Worm (Caenorhabditis elegans): ENCODE measurements around the gene C06A8.8.

C06A8.8 gene

DNA sequence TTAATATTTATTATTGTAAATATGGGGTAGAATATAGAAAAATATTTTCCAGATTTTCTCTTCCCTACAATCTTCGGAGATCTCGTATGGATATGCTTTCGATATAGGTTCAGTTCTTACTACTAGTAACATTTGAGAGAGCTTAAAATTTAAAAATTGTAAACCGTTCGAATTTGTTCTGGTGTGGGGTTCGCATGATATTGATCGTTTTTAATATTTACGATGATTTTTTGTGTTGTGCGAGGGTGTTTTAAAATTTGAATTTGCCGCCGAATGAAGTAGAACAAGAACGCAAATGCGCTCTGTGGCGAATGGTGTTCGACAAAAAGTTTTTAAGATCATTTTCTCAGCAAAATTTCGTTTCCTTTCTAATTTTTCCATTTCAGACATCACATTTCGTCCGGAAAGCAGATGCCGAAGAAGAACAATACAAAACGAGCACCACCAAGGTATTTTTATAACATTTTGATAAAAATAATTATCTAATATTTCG, 11.7 kb upstream of the C06A8.8 start, which contains the start of gene skr-17:
Gene skr-17, plus strand, starts transcription at position 51 of the 493 bp plus-strand sequence.
- TF ChIP-seq nhr-76 (tag; optimal IDR thresholded peaks at IDR 0.05): no peak
- no peak for TF ChIP-seq elt-2 (tag; optimal IDR thresholded peaks at IDR 0.05)
- TF ChIP-seq ama-1 (optimal IDR thresholded peaks at IDR 0.05): no peak
- no peak for TF ChIP-seq lin-15B (tag; optimal IDR thresholded peaks at IDR 0.05)
- TF ChIP-seq nhr-23 (tag; optimal IDR thresholded peaks at IDR 0.05): no peak
- TF ChIP-seq nhr-28 (tag; optimal IDR thresholded peaks at IDR 0.05): no peak
- no peak for TF ChIP-seq hmg-11 (tag; optimal IDR thresholded peaks at IDR 0.05)
- no peak for TF ChIP-seq sea-2 (GFP tag; optimal IDR thresholded peaks at IDR 0.05)
- TF ChIP-seq egl-5 (tag; optimal IDR thresholded peaks at IDR 0.05): no peak
- no peak for TF ChIP-seq lin-39 (tag; optimal IDR thresholded peaks at IDR 0.05)
- TF ChIP-seq nhr-25 (tag; optimal IDR thresholded peaks at IDR 0.05): no peak
- TF ChIP-seq pha-4 (tag; optimal IDR thresholded peaks at IDR 0.05): no peak
- no peak for TF ChIP-seq snpc-4 (tag; optimal IDR thresholded peaks at IDR 0.05)

DNA sequence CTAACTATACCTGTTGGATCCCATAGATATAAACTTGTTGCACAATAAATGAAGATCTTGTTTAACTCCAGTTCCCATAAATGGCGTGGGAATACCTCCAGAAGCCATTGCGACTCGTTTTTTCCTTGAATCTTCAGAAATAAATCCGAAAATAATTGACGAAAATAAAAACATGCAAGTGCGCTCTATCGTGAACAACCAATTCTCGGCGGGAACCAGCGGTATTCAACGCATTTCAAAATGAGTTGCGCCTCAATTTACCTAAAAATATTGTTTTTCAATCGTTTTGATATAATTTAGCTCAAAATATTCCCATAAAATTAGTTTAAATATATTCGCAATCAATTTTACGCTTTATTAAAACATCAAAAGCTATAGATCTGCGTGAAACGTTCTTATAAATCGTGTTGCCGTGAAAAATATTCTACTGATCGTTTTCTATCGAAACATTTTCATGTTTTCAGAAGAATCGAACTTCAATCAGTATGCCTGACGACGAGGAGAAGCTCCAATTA, 9.3 kb upstream of the C06A8.8 start, which contains the start of the genes snpc-1.1 and spdl-1:
Gene snpc-1.1, minus strand, starts transcription at position 200 of the 515 bp plus-strand sequence.
Gene spdl-1, plus strand, starts transcription at position 465 of the 515 bp plus-strand sequence.
- TF ChIP-seq elt-3 (tag; optimal IDR thresholded peaks at IDR 0.05) (no peak), aly-2 (tag; optimal IDR thresholded peaks at IDR 0.05) (no peak), ceh-16 (tag; optimal IDR thresholded peaks at IDR 0.05) (no peak), nfya-1 (tag; optimal IDR thresholded peaks at IDR 0.05; ENCODE audit: insufficient read depth) (peak; percentile 48), lin-15B (tag; optimal IDR thresholded peaks at IDR 0.05) (peak; percentile 57), pha-4 (tag; optimal IDR thresholded peaks at IDR 0.05) (peak; percentile 51), nhr-25 (tag; optimal IDR thresholded peaks at IDR 0.05) (no peak), unc-62 (GFP tag; optimal IDR thresholded peaks at IDR 0.05) (no peak), nhr-12 (tag; optimal IDR thresholded peaks at IDR 0.05) (no peak), hmg-11 (tag; optimal IDR thresholded peaks at IDR 0.05) (peak; percentile 14), jun-1 (tag; optimal IDR thresholded peaks at IDR 0.05) (no peak)

DNA sequence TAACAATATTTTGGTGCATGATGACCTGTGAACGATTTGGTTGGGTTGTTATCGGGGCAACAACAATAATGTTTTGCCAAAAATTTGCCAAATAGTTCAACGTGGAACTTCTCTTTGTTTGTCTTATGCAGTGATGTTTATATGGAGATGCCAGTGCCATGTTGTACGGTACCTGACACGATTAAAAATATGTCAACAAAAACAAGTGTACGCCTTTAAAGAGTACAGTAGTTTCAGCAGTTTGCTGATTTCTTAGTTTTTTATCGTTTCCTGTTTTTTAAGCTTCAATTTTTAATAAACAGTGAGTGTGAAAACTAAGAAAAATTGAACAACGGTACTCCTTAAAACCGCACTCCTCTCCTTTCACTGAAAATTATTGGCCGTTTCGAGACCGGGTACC, 6.5 kb upstream of the C06A8.8 start:
- TF ChIP-seq ztf-4 (tag; optimal IDR thresholded peaks at IDR 0.05) (no peak), fkh-10 (GFP tag; optimal IDR thresholded peaks at IDR 0.05) (no peak), lin-15B (tag; optimal IDR thresholded peaks at IDR 0.05) (no peak), nhr-67 (tag; optimal IDR thresholded peaks at IDR 0.05) (no peak), unc-62 (GFP tag; optimal IDR thresholded peaks at IDR 0.05) (no peak), snpc-4 (tag; optimal IDR thresholded peaks at IDR 0.05) (no peak), ceh-9 (tag; optimal IDR thresholded peaks at IDR 0.05) (no peak), ama-1 (optimal IDR thresholded peaks at IDR 0.05) (no peak), pqm-1 (tag; optimal IDR thresholded peaks at IDR 0.05) (no peak), tbx-2 (tag; optimal IDR thresholded peaks at IDR 0.05) (no peak), nhr-23 (tag; optimal IDR thresholded peaks at IDR 0.05) (no peak), ztf-11 (tag; optimal IDR thresholded peaks at IDR 0.05) (no peak), nhr-77 (tag; optimal IDR thresholded peaks at IDR 0.05) (no peak)

DNA sequence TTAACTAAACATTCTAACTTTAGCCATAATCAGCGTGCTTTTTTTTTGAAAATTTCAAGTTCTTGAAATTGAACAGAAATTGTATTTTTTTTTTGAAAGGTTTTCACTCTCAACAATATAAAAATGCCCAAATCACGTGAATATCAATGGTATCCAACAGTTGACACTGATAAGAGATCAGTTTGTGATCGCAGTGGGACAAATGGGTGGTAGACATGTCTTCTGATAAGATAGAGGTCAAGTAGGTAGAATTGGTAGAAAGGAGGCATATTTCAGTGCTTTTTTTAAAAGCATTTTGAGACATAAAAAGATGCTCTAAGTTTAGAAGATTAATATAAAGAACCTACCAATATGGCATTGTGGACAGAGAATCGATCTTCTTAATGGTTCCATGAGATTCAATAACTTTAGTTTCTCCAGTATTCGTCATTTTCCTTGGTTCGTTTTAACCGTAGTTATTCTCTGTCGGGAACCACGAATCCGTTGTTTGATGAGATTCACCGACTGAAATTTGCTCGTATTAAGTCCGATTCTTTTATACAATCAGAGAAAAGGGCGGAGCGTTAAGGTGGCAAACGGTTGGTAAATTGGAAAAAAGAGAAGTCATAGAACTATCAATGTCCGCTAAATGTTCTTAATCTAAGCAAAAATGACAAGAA, 5.6 kb upstream of the C06A8.8 start, which contains the start of gene mthf-1:
Gene mthf-1, minus strand, starts transcription at position 504 of the 659 bp plus-strand sequence.
- TF ChIP-seq nhr-11 (tag; optimal IDR thresholded peaks at IDR 0.05) (no peak), pqm-1 (tag; optimal IDR thresholded peaks at IDR 0.05) (peak; percentile 70), eor-1 (tag; optimal IDR thresholded peaks at IDR 0.05) (no peak), daf-12 (tag; optimal IDR thresholded peaks at IDR 0.05) (no peak), nhr-23 (tag; optimal IDR thresholded peaks at IDR 0.05) (peak; percentile 58), egl-5 (tag; optimal IDR thresholded peaks at IDR 0.05) (no peak), skn-1 (tag; optimal IDR thresholded peaks at IDR 0.05) (no peak), tbx-2 (tag; optimal IDR thresholded peaks at IDR 0.05) (no peak), elt-1 (tag; optimal IDR thresholded peaks at IDR 0.05) (no peak), lsy-12 (tag; optimal IDR thresholded peaks at IDR 0.05) (no peak), fos-1 (tag; optimal IDR thresholded peaks at IDR 0.05) (no peak), mdl-1 (tag; optimal IDR thresholded peaks at IDR 0.05) (no peak), lin-39 (tag; optimal IDR thresholded peaks at IDR 0.05) (no peak), egl-27 (tag; optimal IDR thresholded peaks at IDR 0.05) (peak; percentile 5), fkh-2 (tag; optimal IDR thresholded peaks at IDR 0.05) (no peak), fkh-10 (GFP tag; optimal IDR thresholded peaks at IDR 0.05) (no peak), snpc-4 (tag; optimal IDR thresholded peaks at IDR 0.05) (no peak), ceh-9 (tag; optimal IDR thresholded peaks at IDR 0.05) (no peak), nhr-28 (tag; optimal IDR thresholded peaks at IDR 0.05) (no peak), nfya-1 (tag; optimal IDR thresholded peaks at IDR 0.05; ENCODE audit: insufficient read depth) (no peak), sea-2 (GFP tag; optimal IDR thresholded peaks at IDR 0.05) (no peak), ceh-16 (tag; optimal IDR thresholded peaks at IDR 0.05) (no peak), ama-1 (optimal IDR thresholded peaks at IDR 0.05) (peak; percentile 45), nhr-43 (tag; optimal IDR thresholded peaks at IDR 0.05; ENCODE audit: poor library complexity, severe bottlenecking) (peak; percentile 40), nhr-237 (tag; optimal IDR thresholded peaks at IDR 0.05) (no peak), ceh-82 (tag; optimal IDR thresholded peaks at IDR 0.05) (no peak), unc-39 (tag; optimal IDR thresholded peaks at IDR 0.05) (no peak), jun-1 (tag; optimal IDR thresholded peaks at IDR 0.05) (no peak), elt-3 (tag; optimal IDR thresholded peaks at IDR 0.05) (peak in 2 of 3 experiments; percentile 36 to 87), elt-2 (tag; optimal IDR thresholded peaks at IDR 0.05) (peak; percentile 94), aly-2 (tag; optimal IDR thresholded peaks at IDR 0.05) (no peak), nhr-25 (tag; optimal IDR thresholded peaks at IDR 0.05) (no peak), pha-4 (tag; optimal IDR thresholded peaks at IDR 0.05) (peak; percentile 49)

Measured in whole organism, L3 larva.